Fruit fly (Drosophila melanogaster) whole organism, embryonic: ENCODE data around the gene Dad1.
A peak's percentile ranks its signal among the peaks of the same experiment; 100 is the strongest.

Source experiments
- B-H2 ChIP-seq: fragments of 200-800 bp; sonication (Bioruptor generic); optimal IDR thresholded peaks from 2 replicates; lab custom pipeline; 2018; ENCODE audit warnings: missing biosample characterization, mild to moderate bottlenecking, missing genetic modification characterization
- CG10147 ChIP-seq: fragments of 200-800 bp; sonication (Bioruptor generic); optimal IDR thresholded peaks from 2 replicates; lab custom pipeline; 2019; ENCODE audit warnings: missing biosample characterization, mild to moderate bottlenecking, missing genetic modification characterization, moderate library complexity
- CG10321 ChIP-seq: fragments of 200-800 bp; sonication (Bioruptor generic); IDR thresholded peaks from 2 replicates; pipeline ENCODE4 v1.3.6; 2022; ENCODE audit warnings: missing biosample characterization, missing genetic modification characterization
- CG10462 ChIP-seq: fragments of 200-800 bp; sonication (Bioruptor generic); optimal IDR thresholded peaks from 2 replicates; lab custom pipeline; 2016; ENCODE audit warnings: missing biosample characterization, missing genetic modification characterization
- CG11085 ChIP-seq: fragments of 200-800 bp; sonication (Bioruptor generic); IDR thresholded peaks from 2 replicates; pipeline ENCODE4 v1.3.6; 2022; ENCODE audit warnings: missing biosample characterization, missing genetic modification characterization
- CG12104 ChIP-seq: fragments of 200-800 bp; sonication (Bioruptor generic); optimal IDR thresholded peaks from 3 replicates; lab custom pipeline; 2016; ENCODE audit warnings: missing biosample characterization, missing genetic modification characterization
- CG1233 ChIP-seq: fragments of 200-800 bp; sonication (Bioruptor generic); optimal IDR thresholded peaks from 4 replicates; lab custom pipeline; 2018; ENCODE audit warnings: missing biosample characterization, mild to moderate bottlenecking, missing genetic modification characterization
- CG1602 ChIP-seq: fragments of 200-800 bp; sonication (Bioruptor generic); optimal IDR thresholded peaks from 3 replicates; lab custom pipeline; 2016; ENCODE audit warnings: missing biosample characterization, missing genetic modification characterization
- CG16779 ChIP-seq: fragments of 200-800 bp; sonication (Bioruptor generic); IDR thresholded peaks from 2 replicates; pipeline ENCODE4 v1.3.6; 2022; ENCODE audit warnings: missing biosample characterization, missing genetic modification characterization
- CG16863 ChIP-seq: fragments of 200-800 bp; sonication (Bioruptor generic); optimal IDR thresholded peaks from 3 replicates; lab custom pipeline; 2016; ENCODE audit warnings: missing biosample characterization, missing genetic modification characterization
- CG18262 ChIP-seq: fragments of 200-800 bp; optimal IDR thresholded peaks from 3 replicates; lab custom pipeline; 2019; ENCODE audit warnings: missing biosample characterization, mild to moderate bottlenecking, missing genetic modification characterization, moderate library complexity
- CG32767 ChIP-seq: fragments of 200-800 bp; sonication (Bioruptor generic); IDR thresholded peaks from 2 replicates; pipeline ENCODE4 v1.3.6; 2022; ENCODE audit warnings: missing biosample characterization, missing genetic modification characterization
- CG4820 ChIP-seq: fragments of 200-800 bp; sonication (Bioruptor generic); optimal IDR thresholded peaks from 3 replicates; lab custom pipeline; 2016; ENCODE audit warnings: missing biosample characterization, missing genetic modification characterization
- CG7357 ChIP-seq: fragments of 200-800 bp; sonication (Bioruptor generic); IDR thresholded peaks from 3 replicates; pipeline ENCODE4 v1.3.6; 2022; ENCODE audit warnings: missing biosample characterization, missing genetic modification characterization
- CG7963 ChIP-seq: fragments of 200-800 bp; sonication (Bioruptor generic); IDR thresholded peaks from 3 replicates; pipeline ENCODE4 v1.3.6; 2022; ENCODE audit warnings: missing biosample characterization, missing genetic modification characterization; ENCODE audit not compliant: partially characterized antibody
- CG8944 ChIP-seq: fragments of 200-800 bp; sonication (Bioruptor generic); optimal IDR thresholded peaks from 3 replicates; lab custom pipeline; 2016; ENCODE audit warnings: missing biosample characterization, missing genetic modification characterization
- CG9609 ChIP-seq: fragments of 200-800 bp; sonication (Bioruptor generic); optimal IDR thresholded peaks from 3 replicates; lab custom pipeline; 2016; ENCODE audit warnings: missing biosample characterization, missing genetic modification characterization
- CG9817 ChIP-seq: fragments of 200-800 bp; sonication (Bioruptor generic); optimal IDR thresholded peaks from 2 replicates; lab custom pipeline; 2018; ENCODE audit warnings: missing biosample characterization, mild to moderate bottlenecking, missing genetic modification characterization, moderate library complexity
- CG9876 ChIP-seq: fragments of 200-800 bp; sonication (Bioruptor generic); optimal IDR thresholded peaks from 2 replicates; lab custom pipeline; 2016; ENCODE audit warnings: missing biosample characterization, missing genetic modification characterization
- CTCF ChIP-seq: fragments of 200-800 bp; sonication (Bioruptor generic); optimal IDR thresholded peaks from 2 replicates; lab custom pipeline; 2017; ENCODE audit warnings: missing biosample characterization, mild to moderate bottlenecking, missing genetic modification characterization, moderate library complexity
- Dad ChIP-seq: fragments of 200-800 bp; sonication (Bioruptor generic); optimal IDR thresholded peaks from 3 replicates; lab custom pipeline; 2016; ENCODE audit warnings: missing biosample characterization, missing genetic modification characterization
- Dfd ChIP-seq, 2 experiments: fragments of >200 bp; optimal IDR thresholded peaks; 2 replicates each; lab custom pipeline; 2017; ENCODE audit warnings: missing biosample characterization in 2 of 2, missing genetic modification characterization in 2 of 2
- Dip2 ChIP-seq: fragments of 200-800 bp; sonication (Bioruptor generic); IDR thresholded peaks from 2 replicates; pipeline ENCODE4 v1.3.6; 2022; ENCODE audit warnings: missing biosample characterization, missing genetic modification characterization
- Gug ChIP-seq: fragments of 200-800 bp; sonication (Bioruptor generic); IDR thresholded peaks from 4 replicates; pipeline ENCODE4 v1.3.6; 2022; ENCODE audit warnings: missing biosample characterization, missing genetic modification characterization
- HHEX ChIP-seq: fragments of 200-800 bp; sonication (Bioruptor generic); optimal IDR thresholded peaks from 3 replicates; lab custom pipeline; 2017; ENCODE audit warnings: missing biosample characterization, mild to moderate bottlenecking, missing genetic modification characterization, missing genetic modification reagents
- Hand ChIP-seq: fragments of 200-800 bp; sonication (Bioruptor generic); optimal IDR thresholded peaks from 2 replicates; lab custom pipeline; 2017; ENCODE audit warnings: mild to moderate bottlenecking, missing biosample characterization, missing genetic modification reagents, missing genetic modification characterization
- Hmr ChIP-seq: fragments of 200-800 bp; sonication (Bioruptor generic); optimal IDR thresholded peaks from 3 replicates; lab custom pipeline; 2017; ENCODE audit warnings: mild to moderate bottlenecking, missing biosample characterization, missing genetic modification reagents, missing genetic modification characterization
- Mes4 ChIP-seq: fragments of 200-800 bp; sonication (Bioruptor generic); optimal IDR thresholded peaks from 2 replicates; lab custom pipeline; 2016; ENCODE audit warnings: missing biosample characterization, missing genetic modification characterization
- NFAT ChIP-seq: fragments of 200-800 bp; sonication (Bioruptor generic); IDR thresholded peaks from 2 replicates; pipeline ENCODE4 v1.3.6; 2022; ENCODE audit warnings: missing biosample characterization, missing genetic modification characterization
- Six4 ChIP-seq: fragments of 200-800 bp; sonication (Bioruptor generic); optimal IDR thresholded peaks from 2 replicates; lab custom pipeline; 2016; ENCODE audit warnings: missing biosample characterization, missing genetic modification characterization
- ase ChIP-seq: fragments of 200-800 bp; sonication (Bioruptor generic); IDR thresholded peaks from 3 replicates; pipeline ENCODE4 v1.3.6; 2022; ENCODE audit warnings: missing biosample characterization, missing genetic modification characterization
- bcd ChIP-seq: fragments of 200-800 bp; sonication (Bioruptor generic); optimal IDR thresholded peaks from 2 replicates; lab custom pipeline; 2017; ENCODE audit warnings: missing biosample characterization, mild to moderate bottlenecking, missing genetic modification characterization
- br ChIP-seq: fragments of >200 bp; optimal IDR thresholded peaks from 2 replicates; lab custom pipeline; 2017
- cas ChIP-seq: fragments of 200-800 bp; sonication (Bioruptor generic); IDR thresholded peaks from 2 replicates; pipeline ENCODE4 v1.3.6; 2022; ENCODE audit warnings: missing biosample characterization, missing genetic modification characterization
- cato ChIP-seq: fragments of 200-800 bp; sonication (Bioruptor generic); optimal IDR thresholded peaks from 2 replicates; lab custom pipeline; 2016; ENCODE audit warnings: missing biosample characterization, missing genetic modification characterization, borderline replicate concordance
- dimm ChIP-seq: fragments of 200-800 bp; sonication (Bioruptor generic); IDR thresholded peaks from 2 replicates; pipeline ENCODE4 v1.3.6; 2022; ENCODE audit warnings: missing biosample characterization, missing genetic modification characterization
- dmrt99B ChIP-seq: fragments of 200-800 bp; sonication (Bioruptor generic); optimal IDR thresholded peaks from 2 replicates; lab custom pipeline; 2018; ENCODE audit warnings: missing biosample characterization, mild to moderate bottlenecking, missing genetic modification characterization, moderate library complexity
- fd3F ChIP-seq: fragments of 200-800 bp; sonication (Bioruptor generic); optimal IDR thresholded peaks from 2 replicates; lab custom pipeline; 2018; ENCODE audit warnings: missing biosample characterization, mild to moderate bottlenecking, missing genetic modification characterization, moderate library complexity
- grau ChIP-seq: fragments of 200-800 bp; optimal IDR thresholded peaks from 3 replicates; lab custom pipeline; 2019; ENCODE audit warnings: missing biosample characterization, mild to moderate bottlenecking, missing genetic modification characterization, moderate library complexity
- klu ChIP-seq: fragments of 200-800 bp; sonication (Bioruptor generic); IDR thresholded peaks from 2 replicates; pipeline ENCODE4 v1.3.6; 2022; ENCODE audit warnings: missing biosample characterization, missing genetic modification characterization
- pan ChIP-seq, 4 experiments: fragments of >200 bp in 3 of 4; fragments of 200-800 bp in 1 of 4; sonication (Bioruptor generic) in 1 of 4; optimal IDR thresholded peaks in 3 of 4; IDR thresholded peaks in 1 of 4; 2 replicates each; pipeline versions ENCODE4 v1.3.6 to Lab custom; 2017 to 2022; ENCODE audit warnings: missing biosample characterization in 2 of 4, missing genetic modification characterization in 2 of 4, mixed read lengths in 1 of 4
- pros ChIP-seq: fragments of 200-800 bp; sonication (Bioruptor generic); optimal IDR thresholded peaks from 3 replicates; lab custom pipeline; 2019; ENCODE audit warnings: missing biosample characterization, mild to moderate bottlenecking, missing genetic modification characterization, moderate library complexity
- schlank ChIP-seq: fragments of 200-800 bp; sonication (Bioruptor generic); optimal IDR thresholded peaks from 2 replicates; lab custom pipeline; 2018; ENCODE audit warnings: missing biosample characterization, mild to moderate bottlenecking, missing genetic modification characterization
- sens ChIP-seq: fragments of 200-800 bp; sonication (Bioruptor generic); peaks from one replicate; lab custom pipeline; 2016; ENCODE audit warnings: missing biosample characterization, missing genetic modification characterization
- slp2 ChIP-seq: fragments of 200-800 bp; sonication (Bioruptor generic); optimal IDR thresholded peaks from 2 replicates; lab custom pipeline; 2016; ENCODE audit warnings: missing biosample characterization, missing genetic modification characterization
- sob ChIP-seq: fragments of 200-800 bp; sonication (Bioruptor generic); IDR thresholded peaks from 2 replicates; pipeline ENCODE4 v1.3.6; 2022; ENCODE audit warnings: missing biosample characterization, missing genetic modification characterization
- tio ChIP-seq: fragments of 200-800 bp; sonication (Bioruptor generic); optimal IDR thresholded peaks from 2 replicates; lab custom pipeline; 2017; ENCODE audit warnings: missing biosample characterization, missing genetic modification characterization, inconsistent platforms
- tll ChIP-seq, 2 experiments: fragments of 200-800 bp in 1 of 2; fragments of >200 bp in 1 of 2; sonication (Bioruptor generic) in 1 of 2; optimal IDR thresholded peaks; 2 replicates each; lab custom pipeline; 2017 to 2019; ENCODE audit warnings: missing biosample characterization in 2 of 2, missing genetic modification characterization in 2 of 2, mild to moderate bottlenecking in 1 of 2, moderate library complexity in 1 of 2
- unc-4 ChIP-seq: fragments of 200-800 bp; sonication (Bioruptor generic); IDR thresholded peaks from 2 replicates; pipeline ENCODE4 v1.3.6; 2022; ENCODE audit warnings: missing biosample characterization, missing genetic modification characterization; ENCODE audit not compliant: partially characterized antibody
- wor ChIP-seq: fragments of 200-800 bp; sonication (Bioruptor generic); IDR thresholded peaks from 2 replicates; pipeline ENCODE4 v1.3.6; 2022; ENCODE audit warnings: missing biosample characterization, missing genetic modification characterization

Gene Dad1

dm6 chr2L:8414887-8415883 is 31.2 kb upstream of the Dad1 start, which contains the start of the genes CG13398 and Akap200 (continued):
- TF ChIP-seq ase (GFP tag; lab: Robert Waterston, UW) (no peak), CG7963 (GFP tag; lab: Robert Waterston, UW) (no peak), Mes4 (no peak), Gug (no peak), schlank (no peak), CG12104 (GFP tag; lab: Kevin White, UChicago) (peak; percentile 14), CG18262 (tag; lab: Kevin White, UChicago) (peak; percentile 46), CG16779 (GFP tag; lab: Robert Waterston, UW) (no peak), NFAT (GFP tag; lab: Robert Waterston, UW) (no peak), dimm (GFP tag; lab: Robert Waterston, UW) (no peak), fd3F (GFP tag; lab: Kevin White, UChicago) (peak; percentile 5), Dfd (GFP tag; optimal IDR thresholded peaks at IDR 0.05; lab: Kevin White, UChicago) (no peak), wor (GFP tag; lab: Robert Waterston, UW) (no peak), br (lab: Kevin White, UChicago) (no peak), Hand (no peak), CG4820 (GFP tag; lab: Kevin White, UChicago) (no peak), CG9817 (tag; lab: Kevin White, UChicago) (peak; percentile 33), CG7357 (GFP tag; lab: Robert Waterston, UW) (no peak), sob (GFP tag; lab: Robert Waterston, UW) (no peak), cato (GFP tag; lab: Kevin White, UChicago) (no peak), CG10147 (GFP tag; lab: Kevin White, UChicago) (no peak), CG10462 (no peak), CG9609 (no peak), CG16863 (GFP tag; lab: Kevin White, UChicago) (no peak), Dip2 (GFP tag; lab: Robert Waterston, UW) (no peak), CG1602 (GFP tag; lab: Kevin White, UChicago) (peak; percentile 31), cas (GFP tag; lab: Robert Waterston, UW) (no peak), CG1233 (GFP tag; lab: Kevin White, UChicago) (no peak), unc-4 (GFP tag; lab: Robert Waterston, UW) (no peak), bcd (GFP tag; lab: Kevin White, UChicago) (no peak), tll (GFP tag; optimal IDR thresholded peaks at IDR 0.05; lab: Kevin White, UChicago) (no peak), CG32767 (GFP tag; lab: Robert Waterston, UW) (no peak; the same call in 1 of the 2 replicates), klu (GFP tag; lab: Robert Waterston, UW) (0 out of 2 replicates have a peak, but pooled peaks have one; percentile 23), grau (tag; lab: Kevin White, UChicago) (peak; percentile 30), CG11085 (no peak), sens (GFP tag; lab: Kevin White, UChicago) (peak; percentile 90), HHEX (GFP tag; lab: Kevin White, UChicago) (peak; percentile 2), CG8944 (no peak), CTCF (no peak), slp2 (GFP tag; lab: Kevin White, UChicago) (no peak), pros (GFP tag; lab: Kevin White, UChicago) (peak; percentile 24), dmrt99B (tag; lab: Kevin White, UChicago) (no peak), pan (optimal IDR thresholded peaks at IDR 0.05; lab: Kevin White, UChicago) (no peak), pan (GFP tag; optimal IDR thresholded peaks at IDR 0.05 in 1 of 2, IDR thresholded peaks at IDR 0.05 in 1 of 2) (peak in 1 of 2 experiments; percentile 16), tio (peak; percentile 52), Dad (GFP tag; lab: Kevin White, UChicago) (no peak), CG10321 (no peak), CG9876 (GFP tag; lab: Kevin White, UChicago) (no peak), B-H2 (GFP tag; lab: Kevin White, UChicago) (peak; percentile 29), Hmr (peak; percentile 3), Six4 (GFP tag; lab: Kevin White, UChicago) (peak; percentile 21)
